Fruit fly (Drosophila melanogaster) whole organism, prepupa: Measurements from ENCODE around the gene CtBP.
A peak's percentile ranks its signal among the peaks of the same experiment; 100 is the strongest.

ENCODE experiments used
- Blimp-1 ChIP-seq: fragments of 200-800 bp; sonication (Bioruptor generic); optimal IDR thresholded peaks from 3 replicates; lab custom pipeline; 2017; ENCODE audit warnings: missing biosample characterization, missing genetic modification characterization, mild to moderate bottlenecking, moderate library complexity, missing genetic modification reagents
- CG10669 ChIP-seq: fragments of 200-800 bp; sonication (Bioruptor generic); optimal IDR thresholded peaks from 3 replicates; lab custom pipeline; 2018; ENCODE audit warnings: missing biosample characterization, mild to moderate bottlenecking, missing genetic modification characterization, moderate library complexity
- CG11762 ChIP-seq: fragments of 200-800 bp; sonication (Bioruptor generic); optimal IDR thresholded peaks from 3 replicates; lab custom pipeline; 2016; ENCODE audit warnings: missing biosample characterization, missing genetic modification characterization; ENCODE audit not compliant: insufficient read depth
- CG1621 ChIP-seq: fragments of 200-800 bp; sonication (Bioruptor generic); optimal IDR thresholded peaks from 3 replicates; lab custom pipeline; 2018; ENCODE audit warnings: missing biosample characterization, mild to moderate bottlenecking, missing genetic modification characterization
- CG16779 ChIP-seq: fragments of 200-800 bp; sonication (Bioruptor generic); optimal IDR thresholded peaks from 3 replicates; lab custom pipeline; 2017; ENCODE audit warnings: missing biosample characterization, mild to moderate bottlenecking, missing genetic modification characterization
- CG31627 ChIP-seq: fragments of 200-800 bp; sonication (Bioruptor generic); optimal IDR thresholded peaks from 3 replicates; lab custom pipeline; 2016; ENCODE audit warnings: missing biosample characterization, missing genetic modification characterization
- CG4318 ChIP-seq: fragments of 200-800 bp; sonication (Bioruptor generic); optimal IDR thresholded peaks from 3 replicates; lab custom pipeline; 2017; ENCODE audit warnings: missing biosample characterization, mild to moderate bottlenecking, missing genetic modification characterization
- CG6163 ChIP-seq: fragments of 200-800 bp; sonication (Bioruptor generic); IDR thresholded peaks from 3 replicates; pipeline ENCODE4 v1.3.6; 2022; ENCODE audit warnings: missing biosample characterization, missing genetic modification characterization
- CG6276 ChIP-seq: fragments of 200-800 bp; sonication (Bioruptor generic); optimal IDR thresholded peaks from 2 replicates; lab custom pipeline; 2017; ENCODE audit warnings: missing biosample characterization, mild to moderate bottlenecking, missing genetic modification characterization
- CG6792 ChIP-seq: fragments of 200-800 bp; sonication (Bioruptor generic); optimal IDR thresholded peaks from 3 replicates; lab custom pipeline; 2016; ENCODE audit warnings: missing biosample characterization, missing genetic modification characterization
- CG6808 ChIP-seq: fragments of 200-800 bp; sonication (Bioruptor generic); optimal IDR thresholded peaks from 3 replicates; lab custom pipeline; 2017; ENCODE audit warnings: missing biosample characterization, missing genetic modification characterization, mild to moderate bottlenecking, moderate library complexity, missing genetic modification reagents
- CG7368 ChIP-seq: fragments of 200-800 bp; sonication (Bioruptor generic); optimal IDR thresholded peaks from 3 replicates; lab custom pipeline; 2016; ENCODE audit warnings: missing biosample characterization, missing genetic modification characterization
- CG8119 ChIP-seq: fragments of 200-800 bp; sonication (Bioruptor generic); IDR thresholded peaks from 3 replicates; pipeline ENCODE4 v1.3.6; 2022; ENCODE audit warnings: missing biosample characterization, missing genetic modification characterization
- CG8319 ChIP-seq: fragments of 200-800 bp; sonication (Bioruptor generic); optimal IDR thresholded peaks from 3 replicates; lab custom pipeline; 2016; ENCODE audit warnings: missing biosample characterization, missing genetic modification characterization
- CG8632 ChIP-seq: fragments of 200-800 bp; sonication (Bioruptor generic); optimal IDR thresholded peaks from 3 replicates; lab custom pipeline; 2016; ENCODE audit warnings: missing biosample characterization, missing genetic modification characterization
- CG9139 ChIP-seq: fragments of 200-800 bp; sonication (Bioruptor generic); optimal IDR thresholded peaks from 3 replicates; lab custom pipeline; 2017; ENCODE audit warnings: missing biosample characterization, mild to moderate bottlenecking, missing genetic modification characterization
- Eip75B ChIP-seq: fragments of 200-800 bp; sonication (Bioruptor generic); optimal IDR thresholded peaks from 3 replicates; lab custom pipeline; 2016; ENCODE audit warnings: missing biosample characterization, missing genetic modification characterization
- Eip78C ChIP-seq: fragments of 200-800 bp; sonication (Bioruptor generic); peaks from one replicate; lab custom pipeline; 2016; ENCODE audit warnings: missing biosample characterization, missing genetic modification characterization
- Eip93F ChIP-seq: fragments of 200-800 bp; sonication (Bioruptor generic); optimal IDR thresholded peaks from 2 replicates; lab custom pipeline; 2016; ENCODE audit warnings: missing biosample characterization, mild to moderate bottlenecking, missing genetic modification characterization
- Ets21C ChIP-seq: fragments of 200-800 bp; sonication (Bioruptor generic); optimal IDR thresholded peaks from 3 replicates; lab custom pipeline; 2016; ENCODE audit warnings: missing biosample characterization, missing genetic modification characterization
- Hr38 ChIP-seq: sonication (Bioruptor generic); optimal IDR thresholded peaks from 2 replicates; lab custom pipeline; 2016; ENCODE audit warnings: missing biosample characterization, missing genetic modification characterization
- Hr4 ChIP-seq: fragments of 200-800 bp; sonication (Bioruptor generic); optimal IDR thresholded peaks from 3 replicates; lab custom pipeline; 2016; ENCODE audit warnings: missing biosample characterization, missing genetic modification characterization
- Lpt ChIP-seq: fragments of 200-800 bp; sonication (Bioruptor generic); optimal IDR thresholded peaks from 3 replicates; lab custom pipeline; 2016; ENCODE audit warnings: missing biosample characterization, missing genetic modification characterization
- Met ChIP-seq: fragments of 200-800 bp; sonication (Bioruptor generic); optimal IDR thresholded peaks from 3 replicates; lab custom pipeline; 2016; ENCODE audit warnings: missing biosample characterization, missing genetic modification characterization
- Smox ChIP-seq: fragments of 200-800 bp; sonication (Bioruptor generic); optimal IDR thresholded peaks from 3 replicates; lab custom pipeline; 2016; ENCODE audit warnings: missing biosample characterization, missing genetic modification characterization
- Sox102F ChIP-seq: fragments of 200-800 bp; sonication (Bioruptor generic); optimal IDR thresholded peaks from 2 replicates; lab custom pipeline; 2016; ENCODE audit warnings: missing biosample characterization, mild to moderate bottlenecking, missing genetic modification characterization
- Sox14 ChIP-seq: fragments of 200-800 bp; sonication (Bioruptor generic); optimal IDR thresholded peaks from 3 replicates; lab custom pipeline; 2016; ENCODE audit warnings: missing biosample characterization, missing genetic modification characterization
- acj6 ChIP-seq: fragments of 200-800 bp; sonication (Bioruptor generic); optimal IDR thresholded peaks from 3 replicates; lab custom pipeline; 2016; ENCODE audit warnings: missing biosample characterization, missing genetic modification characterization
- cyc ChIP-seq: fragments of 200-800 bp; sonication (Bioruptor generic); optimal IDR thresholded peaks from 3 replicates; lab custom pipeline; 2016; ENCODE audit warnings: missing biosample characterization, missing genetic modification characterization
- dsx ChIP-seq: fragments of 200-800 bp; optimal IDR thresholded peaks from 3 replicates; lab custom pipeline; 2019; ENCODE audit warnings: missing biosample characterization, mild to moderate bottlenecking, missing genetic modification characterization, moderate library complexity; ENCODE audit not compliant: poor library complexity, severe bottlenecking
- eg ChIP-seq: fragments of 200-800 bp; sonication (Bioruptor generic); IDR thresholded peaks from 3 replicates; pipeline ENCODE4 v1.3.6; 2022; ENCODE audit warnings: missing biosample characterization, missing genetic modification characterization
- fd59A ChIP-seq: fragments of 200-800 bp; sonication (Bioruptor generic); optimal IDR thresholded peaks from 2 replicates; lab custom pipeline; 2017; ENCODE audit warnings: missing biosample characterization, mild to moderate bottlenecking, missing genetic modification characterization, missing genetic modification reagents
- fkh ChIP-seq: fragments of 200-800 bp; sonication (Bioruptor generic); optimal IDR thresholded peaks from 3 replicates; lab custom pipeline; 2017; ENCODE audit warnings: missing biosample characterization, mild to moderate bottlenecking, missing genetic modification characterization, moderate library complexity
- lz ChIP-seq: fragments of 200-800 bp; sonication (Bioruptor generic); optimal IDR thresholded peaks from 3 replicates; lab custom pipeline; 2016; ENCODE audit warnings: missing biosample characterization, missing genetic modification characterization
- net ChIP-seq: fragments of 200-800 bp; sonication (Bioruptor generic); optimal IDR thresholded peaks from 3 replicates; lab custom pipeline; 2016; ENCODE audit warnings: missing biosample characterization, missing genetic modification characterization
- salr ChIP-seq, 2 experiments: fragments of 200-800 bp; sonication (Bioruptor generic); optimal IDR thresholded peaks; 3 replicates each; lab custom pipeline; 2016 to 2018; ENCODE audit warnings: missing biosample characterization in 2 of 2, missing genetic modification characterization in 2 of 2, mild to moderate bottlenecking in 1 of 2
- ss ChIP-seq, 2 experiments: fragments of 200-800 bp; sonication (Bioruptor generic); optimal IDR thresholded peaks; 2 replicates in 1 of 2; 3 replicates in 1 of 2; lab custom pipeline; 2017 to 2018; ENCODE audit warnings: mild to moderate bottlenecking in 2 of 2, missing biosample characterization in 2 of 2, missing genetic modification characterization in 2 of 2, moderate library complexity in 1 of 2
- svp ChIP-seq: fragments of 200-800 bp; sonication (Bioruptor generic); peaks from one replicate; lab custom pipeline; 2016; ENCODE audit warnings: missing biosample characterization, missing genetic modification characterization
- topi ChIP-seq: fragments of 200-800 bp; sonication (Bioruptor generic); optimal IDR thresholded peaks from 3 replicates; lab custom pipeline; 2016; ENCODE audit warnings: missing biosample characterization, missing genetic modification characterization

The CtBP gene

DNA sequence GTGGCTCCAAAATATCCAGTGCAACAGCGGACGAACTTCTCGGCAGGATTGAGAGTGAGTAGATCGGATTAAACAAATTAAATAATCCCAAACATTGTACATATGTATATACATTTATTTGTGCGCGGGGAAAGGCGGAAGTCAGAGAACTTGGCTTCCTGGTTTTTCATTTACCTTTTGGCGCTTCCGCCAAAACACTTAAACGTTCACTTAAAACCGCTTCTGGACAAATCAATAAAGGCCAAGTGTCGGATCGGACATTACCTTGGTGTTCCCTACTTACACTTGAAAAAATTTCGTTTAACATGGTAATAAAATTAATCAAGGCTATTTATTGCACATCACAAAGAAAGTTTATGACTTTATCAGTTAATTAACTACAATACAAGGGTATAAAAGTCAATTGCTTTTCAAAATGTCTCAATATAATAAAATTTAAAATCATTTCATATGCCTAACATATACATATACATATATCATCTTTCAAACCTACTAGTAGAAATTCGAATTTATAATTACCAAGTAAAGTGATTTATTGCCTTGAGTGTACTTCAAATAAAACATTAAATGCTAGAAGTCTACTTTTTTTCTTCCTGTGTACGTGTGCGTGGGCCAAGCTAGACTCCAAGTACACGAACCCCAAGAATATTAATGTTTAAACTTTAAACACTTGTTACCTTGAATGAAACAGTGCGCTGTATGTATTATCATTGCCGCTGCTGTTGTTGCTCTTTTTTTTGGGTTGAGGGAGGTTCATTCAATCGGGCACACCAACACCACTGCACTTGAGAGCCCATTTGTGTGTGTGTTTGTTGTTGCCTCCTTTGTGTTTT, 29.9 kb upstream of the CtBP start (continued):
- TF ChIP-seq CG4318 (peak; percentile 72), CG7368 (GFP tag; lab: Kevin White, UChicago) (peak; percentile 60), svp (peak; percentile 89), CG11762 (GFP tag; lab: Kevin White, UChicago) (peak; percentile 76), CG16779 (tag; lab: Kevin White, UChicago) (peak; percentile 45), acj6 (GFP tag; lab: Kevin White, UChicago) (peak; percentile 72), Eip78C (GFP tag; lab: Kevin White, UChicago) (peak; percentile 96), CG31627 (GFP tag; lab: Kevin White, UChicago) (peak; percentile 73), Sox102F (GFP tag; lab: Kevin White, UChicago) (peak; percentile 68), CG1621 (tag; lab: Kevin White, UChicago) (peak; percentile 57), Eip75B (GFP tag; lab: Kevin White, UChicago) (peak; percentile 81), Ets21C (GFP tag; lab: Kevin White, UChicago) (peak; percentile 45), Hr4 (GFP tag; lab: Kevin White, UChicago) (peak; percentile 68), CG8119 (GFP tag; lab: Robert Waterston, UW) (peak; percentile 78), CG8632 (peak; percentile 79), fd59A (GFP tag; lab: Kevin White, UChicago) (peak; percentile 64), Met (GFP tag; lab: Kevin White, UChicago) (peak; percentile 77), CG10669 (GFP tag; lab: Kevin White, UChicago) (peak; percentile 77), eg (GFP tag; lab: Robert Waterston, UW) (peak; percentile 79), lz (peak; percentile 80), Sox14 (peak; percentile 22), Lpt (peak; percentile 40), cyc (GFP tag; lab: Kevin White, UChicago) (peak; percentile 77), ss (GFP tag; optimal IDR thresholded peaks at IDR 0.05; lab: Kevin White, UChicago) (peak; percentile 55 to 76), net (GFP tag; lab: Kevin White, UChicago) (peak; percentile 81), CG6163 (GFP tag; lab: Robert Waterston, UW) (peak; percentile 62), CG6792 (GFP tag; lab: Kevin White, UChicago) (peak; percentile 76), CG8319 (GFP tag; lab: Kevin White, UChicago) (peak; percentile 59), Blimp-1 (GFP tag; lab: Kevin White, UChicago) (peak; percentile 8), CG9139 (GFP tag; lab: Kevin White, UChicago) (peak; percentile 21), CG6276 (peak; percentile 70), CG6808 (peak; percentile 83), Hr38 (GFP tag; lab: Kevin White, UChicago) (no peak), topi (GFP tag; lab: Kevin White, UChicago) (peak; percentile 73), dsx (GFP tag; lab: Kevin White, UChicago) (peak; percentile 40), Smox (GFP tag; lab: Kevin White, UChicago) (peak; percentile 74), salr (GFP tag; optimal IDR thresholded peaks at IDR 0.05; lab: Kevin White, UChicago) (peak; percentile 18 to 67), fkh (GFP tag; lab: Kevin White, UChicago) (no peak), Eip93F (GFP tag; lab: Kevin White, UChicago) (no peak)
